Worm (Caenorhabditis elegans): ENCODE data around the gene K09A11.1.

K09A11.1 gene

ce11 chrX:13291506-13291905 lies 29.2 kb downstream of the K09A11.1 start, which contains the start of gene srd-38 (continued):
- TF ChIP-seq nhr-6 (tag; optimal IDR thresholded peaks at IDR 0.05), result no peak

- no peak for TF ChIP-seq egl-27 (tag; optimal IDR thresholded peaks at IDR 0.05)
- TF ChIP-seq lin-29 (GFP tag; IDR thresholded peaks at IDR 0.05), result no peak
- TF ChIP-seq ZK546.5 (tag; optimal IDR thresholded peaks at IDR 0.05), result no peak
- TF ChIP-seq unc-62 (GFP tag; optimal IDR thresholded peaks at IDR 0.05 in 1 of 2), result no peak
- TF ChIP-seq unc-62 (tag; optimal IDR thresholded peaks at IDR 0.05), result no peak
- no peak for TF ChIP-seq snpc-1.2 (GFP tag; IDR thresholded peaks at IDR 0.05)
- peak; percentile 5 for TF ChIP-seq lir-3 (tag; optimal IDR thresholded peaks at IDR 0.05)
- TF ChIP-seq lin-13 (GFP tag; optimal IDR thresholded peaks at IDR 0.05), result no peak
- no peak for TF ChIP-seq nhr-102 (tag; optimal IDR thresholded peaks at IDR 0.05)
- TF ChIP-seq lin-39 (tag; optimal IDR thresholded peaks at IDR 0.05), result no peak
- TF ChIP-seq nhr-10 (tag; optimal IDR thresholded peaks at IDR 0.05), result no peak
- peak in 1 of 2 experiments; percentile 54 for TF ChIP-seq daf-16 (GFP tag; optimal IDR thresholded peaks at IDR 0.05)
- no peak for TF ChIP-seq daf-16 (tag; optimal IDR thresholded peaks at IDR 0.05)
- peak; percentile 47; the same call in 1 of the 2 replicates for TF ChIP-seq lim-7 (GFP tag; IDR thresholded peaks at IDR 0.05)
- no peak for TF ChIP-seq dmd-8 (GFP tag; IDR thresholded peaks at IDR 0.05)
- TF ChIP-seq nhr-48 (tag; optimal IDR thresholded peaks at IDR 0.05), result no peak
- no peak for TF ChIP-seq F49E8.2 (tag; optimal IDR thresholded peaks at IDR 0.05; ENCODE audit: borderline replicate concordance)
- TF ChIP-seq F26F4.8 (GFP tag; conservative IDR thresholded peaks at IDR 0.05), result 0 out of 2 replicates have a peak, but pooled peaks have one; percentile 54
- 0 out of 2 replicates have a peak, but pooled peaks have one; percentile 18 for TF ChIP-seq vab-7 (GFP tag; IDR thresholded peaks at IDR 0.05)
- no peak for TF ChIP-seq zfp-3 (GFP tag; conservative IDR thresholded peaks at IDR 0.05)
- no peak for TF ChIP-seq dmd-6 (GFP tag; IDR thresholded peaks at IDR 0.05)
Observed at ce11 chrX:13293023-13293422, 30.7 kb downstream of the K09A11.1 start.

- TF ChIP-seq daf-19 (GFP tag; conservative IDR thresholded peaks at IDR 0.05), result no peak
- no peak for TF ChIP-seq ces-1 (GFP tag; optimal IDR thresholded peaks at IDR 0.05)
- no peak for TF ChIP-seq ceh-82 (tag; optimal IDR thresholded peaks at IDR 0.05)
- TF ChIP-seq lin-39 (tag; optimal IDR thresholded peaks at IDR 0.05), result no peak
Observed at ce11 chrX:13294669-13295068, 32.4 kb downstream of the K09A11.1 start, which contains the start of gene srd-36. srd-36 (minus strand) TSS chrX:13294769.

ce11 chrX:13300503-13300902 lies 38.2 kb downstream of the K09A11.1 start, which contains the start of gene srd-39:
srd-39 (minus strand) TSS chrX:13300603.
- TF ChIP-seq nhr-48 (tag; optimal IDR thresholded peaks at IDR 0.05) (no peak), set-16 (GFP tag; IDR thresholded peaks at IDR 0.05) (no peak), ceh-44 (GFP tag; IDR thresholded peaks at IDR 0.05) (no peak), zip-2 (tag; optimal IDR thresholded peaks at IDR 0.05) (no peak), snpc-1.2 (GFP tag; IDR thresholded peaks at IDR 0.05) (no peak), T26A8.4 (GFP tag; IDR thresholded peaks at IDR 0.05) (no peak), zfp-3 (GFP tag; conservative IDR thresholded peaks at IDR 0.05) (no peak), F44E2.7 (GFP tag; IDR thresholded peaks at IDR 0.05) (no peak), ceh-32 (tag; optimal IDR thresholded peaks at IDR 0.05; ENCODE audit: poor library complexity) (no peak), lsy-2 (tag; optimal IDR thresholded peaks at IDR 0.05) (no peak), nhr-237 (tag; optimal IDR thresholded peaks at IDR 0.05) (no peak), ceh-28 (tag; optimal IDR thresholded peaks at IDR 0.05) (no peak), aha-1 (tag) (no peak), egl-27 (tag; optimal IDR thresholded peaks at IDR 0.05) (no peak), nhr-77 (tag; optimal IDR thresholded peaks at IDR 0.05) (no peak), fos-1 (tag; optimal IDR thresholded peaks at IDR 0.05) (no peak), mxl-3 (GFP tag; optimal IDR thresholded peaks at IDR 0.05) (no peak), Y48G9A.11 (GFP tag; IDR thresholded peaks at IDR 0.05) (no peak), F49E8.2 (tag; optimal IDR thresholded peaks at IDR 0.05; ENCODE audit: borderline replicate concordance) (no peak)
